Fruit fly (Drosophila melanogaster): Measurements from ENCODE around the gene Cyp4d2.

The Cyp4d2 gene

DNA sequence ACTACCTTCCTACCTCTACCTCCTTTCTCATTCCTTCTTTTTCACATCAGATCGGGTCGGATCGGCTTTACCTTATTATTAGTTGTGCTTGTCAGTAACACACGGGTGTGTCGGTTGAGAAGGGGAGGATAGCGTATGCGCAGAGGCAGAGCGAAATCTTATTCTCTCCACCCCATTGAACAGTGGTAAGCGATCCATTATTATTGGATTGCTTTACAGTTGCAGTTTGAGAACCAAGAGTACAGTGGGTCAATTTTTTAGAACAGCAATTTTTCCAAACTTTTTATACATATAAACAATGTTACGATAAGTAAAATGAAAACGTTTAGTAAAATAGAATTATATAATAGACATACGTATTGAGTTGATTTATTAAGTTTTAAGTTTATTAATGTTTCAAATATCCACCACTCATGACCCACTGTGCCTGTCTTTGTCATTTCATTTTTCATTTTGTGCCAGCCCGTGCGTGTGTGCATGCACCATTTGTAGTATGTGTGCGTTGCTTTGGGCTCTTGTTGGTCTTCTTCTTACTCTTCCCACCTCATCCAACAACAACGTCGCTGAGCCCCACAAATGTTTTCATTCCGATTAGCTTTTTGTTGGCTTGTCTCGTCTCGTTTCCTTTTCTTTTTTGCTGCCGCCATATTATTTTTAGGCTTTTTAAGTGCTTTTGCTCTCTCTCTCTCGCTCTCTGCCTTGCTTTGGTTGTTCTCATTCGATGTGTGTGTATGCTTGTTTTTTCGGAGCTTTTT lies 38.0 kb upstream of the Cyp4d2 start (continued):
- TF ChIP-seq CG1602 (GFP tag; optimal IDR thresholded peaks at IDR 0.05) (peak; percentile 99), CG6254 (GFP tag; optimal IDR thresholded peaks at IDR 0.05) (peak; percentile 97), nau (GFP tag; optimal IDR thresholded peaks at IDR 0.05) (peak; percentile 98), Opbp (GFP tag; IDR thresholded peaks at IDR 0.05; ENCODE audit: partially characterized antibody) (peak; percentile 56; the same call in 1 of the 3 replicates), crp (GFP tag; optimal IDR thresholded peaks at IDR 0.05) (peak in 1 of 2 experiments; percentile 65), sug (tag; optimal IDR thresholded peaks at IDR 0.05) (peak; percentile 98), CG15269 (tag; optimal IDR thresholded peaks at IDR 0.05) (peak; percentile 99), chm (GFP tag; IDR thresholded peaks at IDR 0.05) (peak; percentile 97), grau (tag; optimal IDR thresholded peaks at IDR 0.05) (peak; percentile 99), inv (GFP tag; IDR thresholded peaks at IDR 0.05; ENCODE audit: partially characterized antibody) (peak; percentile 66), CG16863 (GFP tag; optimal IDR thresholded peaks at IDR 0.05) (peak; percentile 89), Eip74EF (GFP tag; optimal IDR thresholded peaks at IDR 0.05) (peak in 1 of 2 experiments; percentile 97), Scr (GFP tag; IDR thresholded peaks at IDR 0.05; ENCODE audit: partially characterized antibody) (peak; percentile 64), ems (GFP tag; optimal IDR thresholded peaks at IDR 0.05) (peak; percentile 96), Chrac-16 (GFP tag; optimal IDR thresholded peaks at IDR 0.05) (peak; percentile 98), bigmax (GFP tag; optimal IDR thresholded peaks at IDR 0.05) (peak; percentile 79), wdn (GFP tag; IDR thresholded peaks at IDR 0.05) (peak; percentile 98), CG34422 (GFP tag; IDR thresholded peaks at IDR 0.05) (peak; percentile 99), mld (GFP tag; IDR thresholded peaks at IDR 0.05; ENCODE audit: partially characterized antibody) (no peak), CG8765 (GFP tag; IDR thresholded peaks at IDR 0.05) (peak; percentile 98), CG8478 (optimal IDR thresholded peaks at IDR 0.05) (no peak), eve (GFP tag; optimal IDR thresholded peaks at IDR 0.05) (peak in 1 of 2 experiments; percentile 100), tll (GFP tag; optimal IDR thresholded peaks at IDR 0.05) (no peak), Rfx (GFP tag; IDR thresholded peaks at IDR 0.05) (peak; percentile 99), zfh1 (GFP tag; IDR thresholded peaks at IDR 0.05) (peak; percentile 99), BtbVII (GFP tag; optimal IDR thresholded peaks at IDR 0.05) (peak; percentile 99), D19B (GFP tag; optimal IDR thresholded peaks at IDR 0.05) (peak; percentile 86), lab (GFP tag; optimal IDR thresholded peaks at IDR 0.05) (peak; percentile 99), CG15073 (GFP tag; optimal IDR thresholded peaks at IDR 0.05) (peak; percentile 89)

DNA sequence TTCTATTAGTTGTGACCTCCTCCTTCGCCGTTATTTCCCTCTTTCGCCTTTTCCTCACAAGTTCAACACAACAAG lies 37.6 kb upstream of the Cyp4d2 start, which contains the start of gene ph-p:
Gene ph-p, minus strand, starts transcription at position 30 of the 75 bp plus-strand sequence.
- TF ChIP-seq chinmo (GFP tag; IDR thresholded peaks at IDR 0.05; ENCODE audit: partially characterized antibody) = 0 out of 4 replicates have a peak, but pooled peaks have one; percentile 48
- TF ChIP-seq CG8359 (GFP tag; optimal IDR thresholded peaks at IDR 0.05; ENCODE audit: borderline replicate concordance) = no peak

- TF ChIP-seq sd (tag; optimal IDR thresholded peaks at IDR 0.05) (peak; percentile 67), Abd-B (GFP tag; optimal IDR thresholded peaks at IDR 0.05) (peak; percentile 60), Nf-YC (tag; optimal IDR thresholded peaks at IDR 0.05) (peak; percentile 80), esg (GFP tag; conservative IDR thresholded peaks at IDR 0.05) (no peak), exex (tag; optimal IDR thresholded peaks at IDR 0.05) (peak; percentile 18), CG10565 (GFP tag; optimal IDR thresholded peaks at IDR 0.05) (no peak), nerfin-2 (GFP tag; IDR thresholded peaks at IDR 0.05; ENCODE audit: partially characterized antibody) (no peak), tx (GFP tag; optimal IDR thresholded peaks at IDR 0.05) (no peak), abd-A (tag; optimal IDR thresholded peaks at IDR 0.05) (peak; percentile 95), CG10321 (GFP tag; IDR thresholded peaks at IDR 0.05) (peak; percentile 51), CG18619 (GFP tag; optimal IDR thresholded peaks at IDR 0.05) (no peak), CG30020 (tag; optimal IDR thresholded peaks at IDR 0.05) (no peak), CG18599 (GFP tag; optimal IDR thresholded peaks at IDR 0.05) (peak; percentile 13), CG18764 (GFP tag; optimal IDR thresholded peaks at IDR 0.05) (no peak), Nf-YB (GFP tag; optimal IDR thresholded peaks at IDR 0.05) (peak; percentile 79), ash1 (GFP tag; optimal IDR thresholded peaks at IDR 0.05) (peak; percentile 3), Aef1 (GFP tag; IDR thresholded peaks at IDR 0.05) (peak; percentile 64; the same call in 2 of the 3 replicates)
Observed at dm6 chrX:2138417-2138816, 37.4 kb upstream of the Cyp4d2 start.

Data from whole organism, embryonic.